Worm (Caenorhabditis elegans) whole organism, mixed stage, embryonic: ENCODE measurements around the gene taf-2.

Experiments used
- blmp-1 ChIP-seq: fragments of 150-350 bp; optimal IDR thresholded peaks from 2 replicates; lab custom pipeline; 2014; ENCODE audit warnings: missing biosample characterization, missing genetic modification characterization
- ceh-83 ChIP-seq: fragments of 200-800 bp; sonication (Bioruptor generic); optimal IDR thresholded peaks from 2 replicates; lab custom pipeline; 2018; ENCODE audit warnings: mild to moderate bottlenecking, missing genetic modification characterization, missing compliant biosample characterization
- elt-3 ChIP-seq: fragments of 150-350 bp; optimal IDR thresholded peaks from 2 replicates; lab custom pipeline; 2014; ENCODE audit warnings: missing biosample characterization, missing genetic modification characterization
- lsy-2 ChIP-seq: fragments of 150-350 bp; optimal IDR thresholded peaks from 2 replicates; lab custom pipeline; 2014; ENCODE audit warnings: missing biosample characterization, missing genetic modification characterization
- nhr-237 ChIP-seq: fragments of 150-350 bp; optimal IDR thresholded peaks from 2 replicates; lab custom pipeline; 2014; ENCODE audit warnings: missing biosample characterization, missing genetic modification characterization
- nhr-28 ChIP-seq: fragments of 150-350 bp; optimal IDR thresholded peaks from 2 replicates; lab custom pipeline; 2014; ENCODE audit warnings: missing biosample characterization, missing genetic modification characterization
- pha-4 ChIP-seq: fragments of 150-350 bp; optimal IDR thresholded peaks from 2 replicates; lab custom pipeline; 2018; ENCODE audit warnings: missing biosample characterization, missing genetic modification reagents, missing genetic modification characterization
- unc-120 ChIP-seq: sonication (generic microtip); optimal IDR thresholded peaks from 2 replicates; lab custom pipeline; 2017; ENCODE audit warnings: missing genetic modification characterization, missing compliant biosample characterization; ENCODE audit not compliant: poor library complexity, severe bottlenecking
- unc-39 ChIP-seq: fragments of 150-350 bp; optimal IDR thresholded peaks from 2 replicates; lab custom pipeline; 2014; ENCODE audit warnings: missing biosample characterization, missing genetic modification characterization
- unc-62 ChIP-seq: fragments of 150-350 bp; optimal IDR thresholded peaks from 2 replicates; lab custom pipeline; 2014; ENCODE audit warnings: missing biosample characterization, missing genetic modification reagents, missing genetic modification characterization
- ztf-11 ChIP-seq: fragments of 150-350 bp; optimal IDR thresholded peaks from 2 replicates; lab custom pipeline; 2014; ENCODE audit warnings: missing biosample characterization, missing genetic modification characterization

- no peak for TF ChIP-seq unc-62 (GFP tag; lab: Kevin White, UChicago)
- no peak for TF ChIP-seq pha-4
- no peak for TF ChIP-seq nhr-28 (tag; lab: Kevin White, UChicago)
- no peak for TF ChIP-seq ztf-11 (tag; lab: Kevin White, UChicago)
- no peak for TF ChIP-seq nhr-237 (tag; lab: Kevin White, UChicago)
- no peak for TF ChIP-seq lsy-2
- no peak for TF ChIP-seq unc-39 (tag; lab: Kevin White, UChicago)
- no peak for TF ChIP-seq blmp-1 (tag; lab: Kevin White, UChicago)
- no peak for TF ChIP-seq unc-120 (tag; lab: Kevin White, UChicago)
- TF ChIP-seq elt-3, result no peak
- no peak for TF ChIP-seq ceh-83 (GFP tag; lab: Kevin White, UChicago)
Observed at ce11 chrIV:3642189-3642588, 48.8 kb upstream of the taf-2 start, which contains the start of gene CC8.3.
